Fruit fly (Drosophila melanogaster): ENCODE data around the gene Duba.

Gene Duba

dm6 chr3L:11630684-11631083 is 21.4 kb upstream of the Duba start:
- TF ChIP-seq Vsx2 (GFP tag; optimal IDR thresholded peaks at IDR 0.05; ENCODE audit: partially characterized antibody), result no peak
- no peak for TF ChIP-seq ey (GFP tag; optimal IDR thresholded peaks at IDR 0.05)
- TF ChIP-seq foxo (GFP tag; optimal IDR thresholded peaks at IDR 0.05), result peak in 1 of 2 experiments; percentile 4
- TF ChIP-seq tai (GFP tag; optimal IDR thresholded peaks at IDR 0.05), result peak; percentile 40
- peak; percentile 6 for TF ChIP-seq Jra (GFP tag; optimal IDR thresholded peaks at IDR 0.05)
- TF ChIP-seq Hnf4 (GFP tag; optimal IDR thresholded peaks at IDR 0.05), result peak; percentile 37
- peak; percentile 1 for TF ChIP-seq dsf (GFP tag; optimal IDR thresholded peaks at IDR 0.05; ENCODE audit: borderline replicate concordance)
- peak; percentile 1 for TF ChIP-seq brk (GFP tag; optimal IDR thresholded peaks at IDR 0.05)
- no peak for TF ChIP-seq jim (GFP tag; optimal IDR thresholded peaks at IDR 0.05)
- no peak for TF ChIP-seq HLH106 (tag; optimal IDR thresholded peaks at IDR 0.05)

dm6 chr3L:11627819-11628483 is 18.7 kb upstream of the Duba start, which contains the start of gene Apt1:
Apt1 (plus strand) TSS chr3L:11628037.
- TF ChIP-seq dl (GFP tag; optimal IDR thresholded peaks at IDR 0.05; ENCODE audit: insufficient read depth in 1 of 2, partially characterized antibody in 2 of 2) (no peak), tai (GFP tag; optimal IDR thresholded peaks at IDR 0.05) (peak; percentile 74), Hnf4 (GFP tag; optimal IDR thresholded peaks at IDR 0.05) (peak; percentile 81), Rel (GFP tag; optimal IDR thresholded peaks at IDR 0.05) (no peak), Rel (tag; optimal IDR thresholded peaks at IDR 0.05) (peak; percentile 9), rgr (GFP tag; optimal IDR thresholded peaks at IDR 0.05) (peak; percentile 10), brk (GFP tag; optimal IDR thresholded peaks at IDR 0.05) (peak; percentile 52), Hr83 (GFP tag; optimal IDR thresholded peaks at IDR 0.05; ENCODE audit: poor library complexity, severe bottlenecking) (peak; percentile 74), Sp1 (GFP tag; optimal IDR thresholded peaks at IDR 0.05) (no peak), CG32264 (GFP tag; optimal IDR thresholded peaks at IDR 0.05) (no peak), dsf (GFP tag; optimal IDR thresholded peaks at IDR 0.05; ENCODE audit: borderline replicate concordance) (peak; percentile 23), h (GFP tag; optimal IDR thresholded peaks at IDR 0.05) (peak; percentile 17), psq (GFP tag; optimal IDR thresholded peaks at IDR 0.05) (no peak), ey (GFP tag; optimal IDR thresholded peaks at IDR 0.05) (no peak), sage (GFP tag; optimal IDR thresholded peaks at IDR 0.05) (peak; percentile 47), Jra (GFP tag; optimal IDR thresholded peaks at IDR 0.05) (peak; percentile 73)

dm6 chr3L:11626229-11626826 is 17.1 kb upstream of the Duba start, which contains the start of gene PCID2:
PCID2 (plus strand) TSS chr3L:11626441.
- TF ChIP-seq Hr83 (GFP tag; optimal IDR thresholded peaks at IDR 0.05; ENCODE audit: poor library complexity, severe bottlenecking), result no peak

- no peak for TF ChIP-seq jim (GFP tag; optimal IDR thresholded peaks at IDR 0.05)
- TF ChIP-seq GATAd (GFP tag; optimal IDR thresholded peaks at IDR 0.05), result no peak
- no peak for TF ChIP-seq HLH106 (tag; optimal IDR thresholded peaks at IDR 0.05)
- TF ChIP-seq Rel (GFP tag; optimal IDR thresholded peaks at IDR 0.05), result no peak
- TF ChIP-seq Rel (tag; optimal IDR thresholded peaks at IDR 0.05), result no peak
- TF ChIP-seq Hnf4 (GFP tag; optimal IDR thresholded peaks at IDR 0.05), result no peak
- no peak for TF ChIP-seq Myc (optimal IDR thresholded peaks at IDR 0.05)
- TF ChIP-seq ey (GFP tag; optimal IDR thresholded peaks at IDR 0.05), result no peak
- TF ChIP-seq Hr78 (GFP tag; optimal IDR thresholded peaks at IDR 0.05), result no peak
- no peak for TF ChIP-seq usp (GFP tag; optimal IDR thresholded peaks at IDR 0.05)
- TF ChIP-seq psq (GFP tag; optimal IDR thresholded peaks at IDR 0.05), result no peak
- TF ChIP-seq tai (GFP tag; optimal IDR thresholded peaks at IDR 0.05), result no peak
- no peak for TF ChIP-seq Mio (GFP tag; optimal IDR thresholded peaks at IDR 0.05)
- no peak for TF ChIP-seq pan (optimal IDR thresholded peaks at IDR 0.05)
- no peak for TF ChIP-seq sage (GFP tag; optimal IDR thresholded peaks at IDR 0.05)
- TF ChIP-seq Hr83 (GFP tag; optimal IDR thresholded peaks at IDR 0.05; ENCODE audit: poor library complexity, severe bottlenecking), result no peak
- no peak for TF ChIP-seq h (GFP tag; optimal IDR thresholded peaks at IDR 0.05)
- TF ChIP-seq Dif (GFP tag; optimal IDR thresholded peaks at IDR 0.05; ENCODE audit: partially characterized antibody), result no peak
- TF ChIP-seq Dfd (GFP tag; optimal IDR thresholded peaks at IDR 0.05), result no peak
- no peak for TF ChIP-seq OdsH (GFP tag; optimal IDR thresholded peaks at IDR 0.05)
These were observed 16.4 kb upstream of the Duba start, which contains the start of gene CG6083 for dm6 chr3L:11625634-11626175. CG6083 (minus strand) TSS chr3L:11626125.

dm6 chr3L:11624281-11624680 is 15.0 kb upstream of the Duba start, which contains the start of gene Akr1B:
Akr1B (minus strand) TSS chr3L:11624381.
- TF ChIP-seq ey (GFP tag; optimal IDR thresholded peaks at IDR 0.05) (no peak), dsf (GFP tag; optimal IDR thresholded peaks at IDR 0.05; ENCODE audit: borderline replicate concordance) (no peak), rgr (GFP tag; optimal IDR thresholded peaks at IDR 0.05) (no peak), Hr78 (GFP tag; optimal IDR thresholded peaks at IDR 0.05) (no peak), sv (GFP tag; optimal IDR thresholded peaks at IDR 0.05) (no peak), fru (GFP tag; optimal IDR thresholded peaks at IDR 0.05) (no peak), dmrt93B (GFP tag; optimal IDR thresholded peaks at IDR 0.05) (no peak), CG32264 (GFP tag; optimal IDR thresholded peaks at IDR 0.05) (no peak), foxo (GFP tag; optimal IDR thresholded peaks at IDR 0.05) (no peak), Vsx2 (GFP tag; optimal IDR thresholded peaks at IDR 0.05; ENCODE audit: partially characterized antibody) (no peak), N (GFP tag; optimal IDR thresholded peaks at IDR 0.05) (no peak), woc (GFP tag; optimal IDR thresholded peaks at IDR 0.05) (no peak), Sp1 (GFP tag; optimal IDR thresholded peaks at IDR 0.05) (no peak), br (GFP tag; optimal IDR thresholded peaks at IDR 0.05) (no peak), sage (GFP tag; optimal IDR thresholded peaks at IDR 0.05) (no peak)
